Fruit fly (Drosophila melanogaster): Measurements from ENCODE around the gene Cpr67B.
A peak's percentile ranks its signal among the peaks of the same experiment; 100 is the strongest.

The Cpr67B gene

DNA sequence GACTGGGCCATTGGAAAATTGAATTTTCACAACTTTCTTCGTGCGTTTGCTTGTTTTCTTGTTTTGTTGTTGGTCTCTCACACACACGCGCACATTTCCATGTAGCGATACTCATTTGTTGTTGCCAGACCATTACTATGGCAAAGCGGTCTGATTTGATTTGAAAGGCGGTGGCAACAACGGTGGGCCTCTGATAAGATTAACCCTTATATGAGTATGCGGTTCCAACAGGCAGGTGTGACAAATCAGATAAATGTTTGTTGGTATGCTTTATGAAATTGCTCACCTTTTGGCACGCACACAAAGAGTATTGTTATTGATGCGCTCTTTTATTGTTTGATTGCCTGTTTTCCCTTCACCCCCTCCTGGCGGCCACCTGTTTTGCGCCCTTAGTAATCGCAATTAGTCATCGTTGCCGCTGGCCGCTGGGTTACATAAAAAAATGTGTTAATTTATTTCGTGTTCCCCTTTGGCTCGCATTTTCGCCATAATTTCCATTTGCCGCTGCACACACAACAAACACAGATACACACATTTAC is 42.7 kb downstream of the Cpr67B start (continued):
- TF ChIP-seq CG34224 (GFP tag; IDR thresholded peaks at IDR 0.05; ENCODE audit: partially characterized antibody): no peak
- TF ChIP-seq Hand (GFP tag; optimal IDR thresholded peaks at IDR 0.05): no peak
- no peak for TF ChIP-seq CG15073 (GFP tag; optimal IDR thresholded peaks at IDR 0.05)
- TF ChIP-seq sug (tag; optimal IDR thresholded peaks at IDR 0.05): peak; percentile 49
- no peak for TF ChIP-seq CG15514 (GFP tag; optimal IDR thresholded peaks at IDR 0.05)
- no peak for TF ChIP-seq sr (GFP tag; IDR thresholded peaks at IDR 0.05)
- TF ChIP-seq ERR (GFP tag; optimal IDR thresholded peaks at IDR 0.05): no peak
- TF ChIP-seq gsb-n (tag; optimal IDR thresholded peaks at IDR 0.05): peak; percentile 78
- TF ChIP-seq fd102C (GFP tag; optimal IDR thresholded peaks at IDR 0.05): no peak
- TF ChIP-seq CG7745 (tag; optimal IDR thresholded peaks at IDR 0.05): no peak
- no peak for TF ChIP-seq CG8359 (GFP tag; optimal IDR thresholded peaks at IDR 0.05; ENCODE audit: borderline replicate concordance)
- no peak for TF ChIP-seq Camta (GFP tag; optimal IDR thresholded peaks at IDR 0.05)
- no peak for TF ChIP-seq ems (GFP tag; optimal IDR thresholded peaks at IDR 0.05)
- TF ChIP-seq B-H2 (GFP tag; optimal IDR thresholded peaks at IDR 0.05): no peak
- TF ChIP-seq Nf-YA (GFP tag; IDR thresholded peaks at IDR 0.05): no peak
- TF ChIP-seq pfk (GFP tag; optimal IDR thresholded peaks at IDR 0.05): no peak
- TF ChIP-seq ranshi (GFP tag; IDR thresholded peaks at IDR 0.05): no peak
- no peak for TF ChIP-seq CG5180 (GFP tag; optimal IDR thresholded peaks at IDR 0.05)
- no peak for TF ChIP-seq bsh (GFP tag; optimal IDR thresholded peaks at IDR 0.05)
- no peak for TF ChIP-seq schlank (tag; optimal IDR thresholded peaks at IDR 0.05)
- TF ChIP-seq Spps (tag; optimal IDR thresholded peaks at IDR 0.05): no peak
- no peak for TF ChIP-seq CkIIα-i1 (GFP tag; IDR thresholded peaks at IDR 0.05)
- TF ChIP-seq CG2199 (GFP tag; IDR thresholded peaks at IDR 0.05): 0 out of 3 replicates have a peak, but pooled peaks have one; percentile 8
- no peak for TF ChIP-seq CG6654 (GFP tag; optimal IDR thresholded peaks at IDR 0.05)
- TF ChIP-seq Fer3 (tag; optimal IDR thresholded peaks at IDR 0.05): peak; percentile 12
- TF ChIP-seq oc (tag; optimal IDR thresholded peaks at IDR 0.05): no peak
- no peak for TF ChIP-seq bigmax (GFP tag; optimal IDR thresholded peaks at IDR 0.05)
- peak; percentile 86 for TF ChIP-seq sens (GFP tag)
- TF ChIP-seq CG17912 (GFP tag; optimal IDR thresholded peaks at IDR 0.05): no peak
- no peak for TF ChIP-seq dati (GFP tag; IDR thresholded peaks at IDR 0.05)
- no peak for TF ChIP-seq eyg (GFP tag; optimal IDR thresholded peaks at IDR 0.05)
- no peak for TF ChIP-seq CG16779 (GFP tag; IDR thresholded peaks at IDR 0.05)
- TF ChIP-seq zfh2 (GFP tag; optimal IDR thresholded peaks at IDR 0.05): no peak
- no peak for TF ChIP-seq CG4820 (GFP tag; optimal IDR thresholded peaks at IDR 0.05)
- no peak for TF ChIP-seq CG11695 (GFP tag; IDR thresholded peaks at IDR 0.05)
- TF ChIP-seq slou (GFP tag; optimal IDR thresholded peaks at IDR 0.05): no peak
- no peak for TF ChIP-seq CG6254 (GFP tag; optimal IDR thresholded peaks at IDR 0.05)
- peak; percentile 62; the same call in 2 of the 3 replicates for TF ChIP-seq Aef1 (GFP tag; IDR thresholded peaks at IDR 0.05)
- TF ChIP-seq CG1792 (GFP tag; optimal IDR thresholded peaks at IDR 0.05): no peak
- TF ChIP-seq HmgD (GFP tag; optimal IDR thresholded peaks at IDR 0.05): no peak
- TF ChIP-seq Kr (GFP tag; optimal IDR thresholded peaks at IDR 0.05): peak; percentile 79
- TF ChIP-seq croc (GFP tag; conservative IDR thresholded peaks at IDR 0.05): no peak
- TF ChIP-seq MTF-1 (GFP tag; optimal IDR thresholded peaks at IDR 0.05; ENCODE audit: borderline replicate concordance): no peak
- peak; percentile 90 for TF ChIP-seq cg (GFP tag; optimal IDR thresholded peaks at IDR 0.05)
- TF ChIP-seq H2.0 (GFP tag; IDR thresholded peaks at IDR 0.05): no peak
- no peak for TF ChIP-seq unpg (GFP tag; optimal IDR thresholded peaks at IDR 0.05)
- peak; percentile 55; the same call in 1 of the 2 replicates for TF ChIP-seq vvl (GFP tag; IDR thresholded peaks at IDR 0.05)
- no peak for TF ChIP-seq gt (GFP tag; IDR thresholded peaks at IDR 0.05)
- no peak for TF ChIP-seq h (optimal IDR thresholded peaks at IDR 0.05)
- TF ChIP-seq disco-r (GFP tag; optimal IDR thresholded peaks at IDR 0.05): no peak
- no peak for TF ChIP-seq dpn (GFP tag; optimal IDR thresholded peaks at IDR 0.05)
